Fruit fly (Drosophila melanogaster) whole organism, embryonic: Measurements from ENCODE around the gene CG10116.

Source experiments
- Asciz ChIP-seq: fragments of 200-800 bp; sonication (Bioruptor generic); optimal IDR thresholded peaks from 2 replicates; lab custom pipeline; 2017; ENCODE audit warnings: missing biosample characterization, mild to moderate bottlenecking, missing genetic modification characterization, missing genetic modification reagents
- Atf3 ChIP-seq: fragments of 200-800 bp; sonication (Bioruptor generic); optimal IDR thresholded peaks from 3 replicates; lab custom pipeline; 2016; ENCODE audit warnings: missing biosample characterization, missing genetic modification characterization
- Atf6 ChIP-seq: fragments of 200-800 bp; sonication (Bioruptor generic); IDR thresholded peaks from 2 replicates; pipeline ENCODE4 v1.3.6; 2022; ENCODE audit warnings: missing biosample characterization, missing genetic modification characterization
- CG1024 ChIP-seq: fragments of 200-800 bp; sonication (Bioruptor generic); IDR thresholded peaks from 2 replicates; pipeline ENCODE4 v1.3.6; 2022; ENCODE audit warnings: missing biosample characterization, missing genetic modification characterization
- CG10959 ChIP-seq: fragments of 200-800 bp; sonication (Bioruptor generic); IDR thresholded peaks from 2 replicates; pipeline ENCODE4 v1.3.6; 2022; ENCODE audit warnings: missing biosample characterization, missing genetic modification characterization
- CG11093 ChIP-seq: fragments of 200-800 bp; sonication (Bioruptor generic); IDR thresholded peaks from 3 replicates; pipeline ENCODE4 v1.3.6; 2022; ENCODE audit warnings: missing biosample characterization, missing genetic modification characterization
- CG11560 ChIP-seq: fragments of 200-800 bp; sonication (Bioruptor generic); IDR thresholded peaks from 3 replicates; pipeline ENCODE4 v1.3.6; 2022; ENCODE audit warnings: missing biosample characterization, missing genetic modification characterization
- CG12071 ChIP-seq: fragments of 200-800 bp; sonication (Bioruptor generic); optimal IDR thresholded peaks from 3 replicates; lab custom pipeline; 2018; ENCODE audit warnings: missing biosample characterization, mild to moderate bottlenecking, missing genetic modification characterization
- CG12942 ChIP-seq: fragments of 200-800 bp; sonication (Bioruptor generic); optimal IDR thresholded peaks from 3 replicates; lab custom pipeline; 2016; ENCODE audit warnings: missing biosample characterization, missing genetic modification characterization
- CG15479 ChIP-seq: fragments of 200-800 bp; sonication (Bioruptor generic); optimal IDR thresholded peaks from 3 replicates; lab custom pipeline; 2019; ENCODE audit warnings: missing biosample characterization, mild to moderate bottlenecking, missing genetic modification characterization, moderate library complexity
- CG15514 ChIP-seq: fragments of 200-800 bp; sonication (Bioruptor generic); optimal IDR thresholded peaks from 3 replicates; lab custom pipeline; 2017; ENCODE audit warnings: missing biosample characterization, missing genetic modification characterization, mild to moderate bottlenecking, moderate library complexity, missing genetic modification reagents
- CG17829 ChIP-seq: fragments of 200-800 bp; optimal IDR thresholded peaks from 2 replicates; lab custom pipeline; 2019; ENCODE audit warnings: missing biosample characterization, mild to moderate bottlenecking, missing genetic modification characterization, moderate library complexity
- CG2678 ChIP-seq: fragments of 200-800 bp; sonication (Bioruptor generic); optimal IDR thresholded peaks from 3 replicates; lab custom pipeline; 2019; ENCODE audit warnings: missing biosample characterization, mild to moderate bottlenecking, missing genetic modification characterization, moderate library complexity
- CG3838 ChIP-seq: fragments of 200-800 bp; sonication (Bioruptor generic); optimal IDR thresholded peaks from 3 replicates; lab custom pipeline; 2016; ENCODE audit warnings: missing biosample characterization, missing genetic modification characterization
- CG4360 ChIP-seq: fragments of 200-800 bp; sonication (Bioruptor generic); IDR thresholded peaks from 2 replicates; pipeline ENCODE4 v1.3.6; 2022; ENCODE audit warnings: missing biosample characterization, missing genetic modification characterization
- CG4404 ChIP-seq: fragments of 200-800 bp; sonication (Bioruptor generic); IDR thresholded peaks from 2 replicates; pipeline ENCODE4 v1.3.6; 2022; ENCODE audit warnings: missing biosample characterization, missing genetic modification characterization
- CG6254 ChIP-seq: fragments of 200-800 bp; sonication (Bioruptor generic); optimal IDR thresholded peaks from 3 replicates; lab custom pipeline; 2017; ENCODE audit warnings: mild to moderate bottlenecking, missing biosample characterization, missing genetic modification reagents, missing genetic modification characterization
- CG6689 ChIP-seq: fragments of 200-800 bp; sonication (Bioruptor generic); IDR thresholded peaks from 2 replicates; pipeline ENCODE4 v1.3.6; 2022; ENCODE audit warnings: missing biosample characterization, missing genetic modification characterization
- CG8089 ChIP-seq: fragments of 200-800 bp; sonication (Bioruptor generic); optimal IDR thresholded peaks from 3 replicates; lab custom pipeline; 2016; ENCODE audit warnings: missing biosample characterization, missing genetic modification characterization
- CG9437 ChIP-seq: fragments of 200-800 bp; sonication (Bioruptor generic); optimal IDR thresholded peaks from 2 replicates; lab custom pipeline; 2018; ENCODE audit warnings: missing biosample characterization, mild to moderate bottlenecking, missing genetic modification characterization
- CG9727 ChIP-seq: fragments of 200-800 bp; sonication (Bioruptor generic); optimal IDR thresholded peaks from 3 replicates; lab custom pipeline; 2017; ENCODE audit warnings: missing biosample characterization, mild to moderate bottlenecking, missing genetic modification characterization
- CG9932 ChIP-seq: fragments of 200-800 bp; sonication (Bioruptor generic); IDR thresholded peaks from 2 replicates; pipeline ENCODE4 v1.3.6; 2022; ENCODE audit warnings: missing biosample characterization, missing genetic modification characterization
- Ets97D ChIP-seq: fragments of 200-800 bp; sonication (Bioruptor generic); optimal IDR thresholded peaks from 3 replicates; lab custom pipeline; 2016; ENCODE audit warnings: missing biosample characterization, missing genetic modification characterization
- HLHmδ ChIP-seq: fragments of 200-800 bp; sonication (Bioruptor generic); optimal IDR thresholded peaks from 2 replicates; lab custom pipeline; 2018; ENCODE audit warnings: missing biosample characterization, mild to moderate bottlenecking, missing genetic modification characterization, moderate library complexity
- Hey ChIP-seq: fragments of 200-800 bp; sonication (Bioruptor generic); optimal IDR thresholded peaks from 3 replicates; lab custom pipeline; 2018; ENCODE audit warnings: missing biosample characterization, mild to moderate bottlenecking, missing genetic modification characterization
- Hsf ChIP-seq: fragments of 200-800 bp; sonication (Bioruptor generic); optimal IDR thresholded peaks from 3 replicates; lab custom pipeline; 2016; ENCODE audit warnings: missing biosample characterization, missing genetic modification characterization
- NK7.1 ChIP-seq: fragments of 200-800 bp; sonication (Bioruptor generic); optimal IDR thresholded peaks from 3 replicates; lab custom pipeline; 2016; ENCODE audit warnings: missing biosample characterization, missing genetic modification characterization
- Rfx ChIP-seq: fragments of 200-800 bp; sonication (Bioruptor generic); IDR thresholded peaks from 2 replicates; pipeline ENCODE4 v1.3.6; 2022; ENCODE audit warnings: missing biosample characterization, missing genetic modification characterization
- Ssrp ChIP-seq: fragments of 200-800 bp; sonication (Bioruptor generic); optimal IDR thresholded peaks from 2 replicates; lab custom pipeline; 2018; ENCODE audit warnings: missing biosample characterization, mild to moderate bottlenecking, missing genetic modification characterization, moderate library complexity
- abd-A ChIP-seq: fragments of 200-800 bp; sonication (Bioruptor generic); optimal IDR thresholded peaks from 3 replicates; lab custom pipeline; 2019; ENCODE audit warnings: missing biosample characterization, mild to moderate bottlenecking, missing genetic modification characterization, moderate library complexity
- ara ChIP-seq: fragments of 200-800 bp; sonication (Bioruptor generic); IDR thresholded peaks from 2 replicates; pipeline ENCODE4 v1.3.6; 2022; ENCODE audit warnings: missing biosample characterization, missing genetic modification characterization
- bcd ChIP-seq: fragments of 200-800 bp; sonication (Bioruptor generic); optimal IDR thresholded peaks from 2 replicates; lab custom pipeline; 2017; ENCODE audit warnings: missing biosample characterization, mild to moderate bottlenecking, missing genetic modification characterization
- bsh ChIP-seq, 2 experiments: fragments of 200-800 bp; sonication (Bioruptor generic); optimal IDR thresholded peaks; 2 replicates each; lab custom pipeline; 2017 to 2018; ENCODE audit warnings: mild to moderate bottlenecking in 2 of 2, missing biosample characterization in 2 of 2, missing genetic modification characterization in 2 of 2, moderate library complexity in 1 of 2
- chm ChIP-seq: fragments of 200-800 bp; sonication (Bioruptor generic); IDR thresholded peaks from 2 replicates; pipeline ENCODE4 v1.3.6; 2022; ENCODE audit warnings: missing biosample characterization, missing genetic modification characterization
- crol ChIP-seq: fragments of 200-800 bp; sonication (Bioruptor generic); IDR thresholded peaks from 2 replicates; pipeline ENCODE4 v1.3.6; 2022; ENCODE audit warnings: missing biosample characterization, missing genetic modification characterization
- dmrt11E ChIP-seq: fragments of 200-800 bp; sonication (Bioruptor generic); optimal IDR thresholded peaks from 3 replicates; lab custom pipeline; 2018; ENCODE audit warnings: missing biosample characterization, mild to moderate bottlenecking, missing genetic modification characterization, moderate library complexity
- dysf ChIP-seq: fragments of 200-800 bp; sonication (Bioruptor generic); IDR thresholded peaks from 3 replicates; pipeline ENCODE4 v1.3.6; 2022; ENCODE audit warnings: missing biosample characterization, missing genetic modification characterization
- ewg ChIP-seq: fragments of 200-800 bp; sonication (Bioruptor generic); optimal IDR thresholded peaks from 3 replicates; lab custom pipeline; 2017; ENCODE audit warnings: mild to moderate bottlenecking, missing biosample characterization, missing genetic modification reagents, missing genetic modification characterization
- fd3F ChIP-seq: fragments of 200-800 bp; sonication (Bioruptor generic); optimal IDR thresholded peaks from 2 replicates; lab custom pipeline; 2018; ENCODE audit warnings: missing biosample characterization, mild to moderate bottlenecking, missing genetic modification characterization, moderate library complexity
- gcm2 ChIP-seq: fragments of 200-800 bp; sonication (Bioruptor generic); optimal IDR thresholded peaks from 2 replicates; lab custom pipeline; 2016; ENCODE audit warnings: missing biosample characterization, missing genetic modification characterization
- hkb ChIP-seq, 2 experiments: fragments of 200-800 bp in 1 of 2; fragments of >200 bp in 1 of 2; sonication (Bioruptor generic) in 1 of 2; IDR thresholded peaks in 1 of 2; optimal IDR thresholded peaks in 1 of 2; 2 replicates each; pipeline versions ENCODE4 v1.3.6 to Lab custom; 2017 to 2022; ENCODE audit warnings: missing biosample characterization in 1 of 2, missing genetic modification characterization in 1 of 2
- jigr1 ChIP-seq: fragments of 200-800 bp; sonication (Bioruptor generic); IDR thresholded peaks from 3 replicates; pipeline ENCODE4 v1.3.6; 2022; ENCODE audit warnings: missing biosample characterization, missing genetic modification characterization
- kah ChIP-seq: fragments of 200-800 bp; sonication (Bioruptor generic); optimal IDR thresholded peaks from 2 replicates; lab custom pipeline; 2018; ENCODE audit warnings: missing biosample characterization, mild to moderate bottlenecking, missing genetic modification characterization
- row ChIP-seq: fragments of 200-800 bp; sonication (Bioruptor generic); IDR thresholded peaks from 3 replicates; pipeline ENCODE4 v1.3.6; 2022; ENCODE audit warnings: missing biosample characterization, missing genetic modification characterization
- slbo ChIP-seq: fragments of 200-800 bp; sonication (Bioruptor generic); IDR thresholded peaks from 2 replicates; pipeline ENCODE4 v1.3.6; 2022; ENCODE audit warnings: missing biosample characterization, missing genetic modification characterization
- so ChIP-seq: fragments of 200-800 bp; sonication (Bioruptor generic); IDR thresholded peaks from 3 replicates; pipeline ENCODE4 v1.3.6; 2022; ENCODE audit warnings: missing biosample characterization, missing genetic modification characterization
- sr ChIP-seq: fragments of 200-800 bp; sonication (Bioruptor generic); IDR thresholded peaks from 3 replicates; pipeline ENCODE4 v1.3.6; 2022; ENCODE audit warnings: missing biosample characterization, missing genetic modification characterization
- tap ChIP-seq: fragments of 200-800 bp; optimal IDR thresholded peaks from 3 replicates; lab custom pipeline; 2019; ENCODE audit warnings: missing biosample characterization, mild to moderate bottlenecking, missing genetic modification characterization, moderate library complexity
- tna ChIP-seq: fragments of 200-800 bp; sonication (Bioruptor generic); IDR thresholded peaks from 2 replicates; pipeline ENCODE4 v1.3.6; 2022; ENCODE audit warnings: missing biosample characterization, missing genetic modification characterization; ENCODE audit not compliant: partially characterized antibody

The CG10116 gene

dm6 chr3L:13437036-13437435, 20.0 kb downstream of the CG10116 start, which contains the start of gene CG10154:
TSS of gene CG10154 (minus strand) at chr3L:13437136.
- no peak for TF ChIP-seq Ets97D (GFP tag; lab: Kevin White, UChicago)
- no peak for TF ChIP-seq gcm2 (GFP tag; lab: Kevin White, UChicago)
- no peak for TF ChIP-seq Asciz (GFP tag; lab: Kevin White, UChicago)
- TF ChIP-seq CG4404 (GFP tag; lab: Robert Waterston, UW) = no peak
- no peak for TF ChIP-seq ara (GFP tag; lab: Robert Waterston, UW)
- no peak for TF ChIP-seq CG17829 (tag; lab: Kevin White, UChicago)
- TF ChIP-seq CG15479 (GFP tag; lab: Kevin White, UChicago) = no peak
- no peak for TF ChIP-seq CG10959 (GFP tag; lab: Robert Waterston, UW)
- TF ChIP-seq chm = no peak
- TF ChIP-seq HLHmδ = no peak
- TF ChIP-seq hkb (optimal IDR thresholded peaks at IDR 0.05; lab: Kevin White, UChicago) = no peak
- no peak for TF ChIP-seq hkb (GFP tag; IDR thresholded peaks at IDR 0.05; lab: Robert Waterston, UW)

DNA sequence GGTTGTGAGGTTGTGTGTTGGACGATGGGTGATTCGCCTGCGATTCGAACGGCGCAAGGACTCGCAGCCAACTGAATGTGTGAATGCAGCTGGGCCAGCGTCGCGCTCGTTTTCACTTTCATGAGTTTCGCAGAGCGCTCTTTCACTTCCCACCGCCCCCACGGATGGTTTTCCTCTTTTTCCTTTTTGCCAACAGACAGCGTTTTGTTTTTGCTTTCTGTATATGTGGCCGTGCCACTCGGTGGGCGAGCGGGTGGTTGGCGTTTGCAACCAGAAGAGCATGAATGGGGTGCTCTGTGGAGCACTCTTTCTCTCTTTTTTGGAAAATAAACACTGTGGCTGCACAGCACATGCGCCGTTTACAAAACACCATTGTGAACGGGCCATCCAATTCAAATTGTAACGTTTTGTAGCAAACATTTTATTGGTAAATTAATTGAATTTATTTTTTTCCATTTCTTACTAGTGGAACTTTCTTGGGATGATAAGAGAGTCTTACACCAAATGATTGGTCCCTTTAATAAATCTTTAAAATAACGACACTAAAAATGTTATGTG, 21.8 kb downstream of the CG10116 start, which contains the start of gene CG10713:
TSS of gene CG10713 (minus strand) at position 60 of the 558 bp plus-strand sequence.
- TF ChIP-seq sr (GFP tag; lab: Robert Waterston, UW) (0 out of 3 replicates have a peak, but pooled peaks have one; percentile 52), CG4360 (GFP tag; lab: Robert Waterston, UW) (no peak), CG8089 (GFP tag; lab: Kevin White, UChicago) (no peak), dysf (GFP tag; lab: Robert Waterston, UW) (no peak), crol (peak; percentile 81), NK7.1 (GFP tag; lab: Kevin White, UChicago) (no peak), ewg (GFP tag; lab: Kevin White, UChicago) (peak; percentile 98), CG3838 (GFP tag; lab: Kevin White, UChicago) (no peak), CG11560 (tag; lab: Robert Waterston, UW) (no peak), Hsf (GFP tag; lab: Kevin White, UChicago) (no peak), dmrt11E (tag; lab: Kevin White, UChicago) (no peak), so (GFP tag; lab: Robert Waterston, UW) (0 out of 3 replicates have a peak, but pooled peaks have one; percentile 13), row (GFP tag; lab: Robert Waterston, UW) (no peak), kah (GFP tag; lab: Kevin White, UChicago) (no peak), Ssrp (tag; lab: Kevin White, UChicago) (no peak), CG9437 (GFP tag; lab: Kevin White, UChicago) (no peak), Rfx (no peak), slbo (no peak), CG9932 (no peak), tna (GFP tag; lab: Robert Waterston, UW) (no peak), Hey (no peak), CG11093 (GFP tag; lab: Robert Waterston, UW) (no peak), CG17829 (tag; lab: Kevin White, UChicago) (no peak), CG6689 (GFP tag; lab: Robert Waterston, UW) (no peak), fd3F (GFP tag; lab: Kevin White, UChicago) (no peak), CG6254 (GFP tag; lab: Kevin White, UChicago) (no peak), tap (tag; lab: Kevin White, UChicago) (no peak), CG9727 (GFP tag; lab: Kevin White, UChicago) (no peak), jigr1 (no peak), CG2678 (tag; lab: Kevin White, UChicago) (no peak), abd-A (tag; lab: Kevin White, UChicago) (no peak), Atf6 (GFP tag; lab: Robert Waterston, UW) (peak; percentile 24; the same call in 1 of the 2 replicates), CG12942 (no peak), CG1024 (GFP tag; lab: Robert Waterston, UW) (no peak), CG12071 (GFP tag; lab: Kevin White, UChicago) (no peak), bsh (GFP tag; optimal IDR thresholded peaks at IDR 0.05; lab: Kevin White, UChicago) (peak in 1 of 2 experiments; percentile 49), CG15514 (GFP tag; lab: Kevin White, UChicago) (no peak), bcd (no peak), Atf3 (GFP tag; lab: Kevin White, UChicago) (no peak)
